Worm (Caenorhabditis elegans) whole organism, early embryonic: ENCODE results near the gene ttr-10.

ENCODE experiments used
- B0310.2 ChIP-seq: sonication (generic microtip); optimal IDR thresholded peaks from 2 replicates; lab custom pipeline; 2016; ENCODE audit warnings: mild to moderate bottlenecking, missing genetic modification characterization, missing compliant biosample characterization
- F13C5.2 ChIP-seq: sonication (generic microtip); optimal IDR thresholded peaks from 2 replicates; lab custom pipeline; 2017; ENCODE audit warnings: mild to moderate bottlenecking, missing genetic modification characterization, inconsistent platforms, missing compliant biosample characterization
- aly-1 ChIP-seq: sonication (generic microtip); optimal IDR thresholded peaks from 2 replicates; lab custom pipeline; 2016; ENCODE audit warnings: missing genetic modification characterization, missing compliant biosample characterization
- ama-1 ChIP-seq: fragments of 150-350 bp; optimal IDR thresholded peaks from 2 replicates; lab custom pipeline; 2014
- ceh-36 ChIP-seq: sonication (generic microtip); optimal IDR thresholded peaks from 2 replicates; lab custom pipeline; 2016; ENCODE audit warnings: missing genetic modification characterization, inconsistent platforms, missing compliant biosample characterization
- ets-7 ChIP-seq: sonication (generic microtip); optimal IDR thresholded peaks from 2 replicates; lab custom pipeline; 2016; ENCODE audit warnings: missing genotype, missing genetic modification characterization, missing compliant biosample characterization
- flt-1 ChIP-seq: fragments of 200-800 bp; sonication (Bioruptor generic); IDR thresholded peaks from 2 replicates; pipeline ENCODE4 v1.3.6; 2022; ENCODE audit warnings: missing genetic modification characterization, missing compliant biosample characterization
- hmbx-1 ChIP-seq: sonication (generic microtip); optimal IDR thresholded peaks from 2 replicates; lab custom pipeline; 2016; ENCODE audit warnings: mild to moderate bottlenecking, missing genetic modification characterization, missing compliant biosample characterization
- hmg-4 ChIP-seq: fragments of 200-800 bp; sonication (Bioruptor generic); optimal IDR thresholded peaks from 2 replicates; lab custom pipeline; 2018; ENCODE audit warnings: mild to moderate bottlenecking, missing genetic modification characterization, missing compliant biosample characterization
- pes-1 ChIP-seq: fragments of 200-800 bp; sonication (Bioruptor generic); IDR thresholded peaks from 2 replicates; pipeline ENCODE4 v1.3.6; 2022; ENCODE audit warnings: missing genetic modification reagents, missing genetic modification characterization, missing compliant biosample characterization
- scrt-1 ChIP-seq: fragments of 200-800 bp; sonication (Bioruptor generic); IDR thresholded peaks from 2 replicates; pipeline ENCODE4 v1.3.6; 2022; ENCODE audit warnings: missing genetic modification characterization, missing compliant biosample characterization
- sea-1 ChIP-seq: fragments of 200-800 bp; sonication (Bioruptor generic); conservative IDR thresholded peaks from 2 replicates; pipeline ENCODE4 v1.3.6; 2022; ENCODE audit warnings: missing genetic modification characterization, missing compliant biosample characterization
- tbx-11 ChIP-seq: fragments of 200-800 bp; sonication (Bioruptor generic); IDR thresholded peaks from 2 replicates; pipeline ENCODE4 v1.3.6; 2022; ENCODE audit warnings: missing genetic modification characterization, missing compliant biosample characterization
- tbx-37 ChIP-seq: fragments of 200-800 bp; sonication (Bioruptor generic); conservative IDR thresholded peaks from 2 replicates; pipeline ENCODE4 v1.3.6; 2022; ENCODE audit warnings: missing genetic modification reagents, missing genetic modification characterization, missing compliant biosample characterization

DNA sequence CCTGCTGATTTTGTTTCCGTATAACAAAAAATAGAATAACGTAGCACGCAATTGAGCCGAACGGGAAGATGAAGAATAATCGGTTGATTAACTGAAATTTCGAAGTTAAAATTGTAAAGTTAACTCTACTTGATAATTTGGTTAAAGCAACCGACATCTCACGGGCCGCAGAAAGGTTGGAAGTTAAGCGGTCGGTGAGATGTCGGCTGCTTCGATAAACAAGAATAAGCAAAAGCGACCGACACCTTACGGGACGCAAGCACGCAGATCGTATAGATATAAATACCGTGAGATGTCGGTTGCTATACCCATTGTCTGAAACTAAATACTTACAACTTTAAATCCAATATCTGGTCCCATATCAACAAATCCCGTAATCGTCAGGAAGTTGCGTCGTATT is 41.4 kb upstream of the ttr-10 start:
- TF ChIP-seq ama-1 (lab: Kevin White, UChicago) = no peak
- no peak for TF ChIP-seq flt-1
- TF ChIP-seq scrt-1 (GFP tag; lab: Robert Waterston, UW) = no peak
- no peak for TF ChIP-seq aly-1 (tag; lab: Kevin White, UChicago)
- no peak for TF ChIP-seq ets-7
- TF ChIP-seq tbx-11 = no peak
- TF ChIP-seq F13C5.2 (tag; lab: Kevin White, UChicago) = no peak
- no peak for TF ChIP-seq pes-1 (GFP tag; lab: Robert Waterston, UW)
- no peak for TF ChIP-seq hmg-4 (GFP tag; lab: Kevin White, UChicago)
- no peak for TF ChIP-seq ceh-36
- TF ChIP-seq tbx-37 (GFP tag; lab: Robert Waterston, UW) = no peak
- TF ChIP-seq B0310.2 (tag; lab: Kevin White, UChicago) = no peak
- no peak for TF ChIP-seq sea-1 (GFP tag; lab: Robert Waterston, UW)
- no peak for TF ChIP-seq hmbx-1 (tag; lab: Kevin White, UChicago)
